Worm (Caenorhabditis elegans) whole organism, early embryonic: ENCODE data around the gene F11G11.13.
"Not testable (repeated sequence)": the region's sequence is repeated elsewhere in the genome, so short reads cannot be mapped to it uniquely, and the experiment has no call there.

Experiments
- aly-1 ChIP-seq: sonication (generic microtip); optimal IDR thresholded peaks from 2 replicates; lab custom pipeline; 2016; ENCODE audit warnings: missing genetic modification characterization, missing compliant biosample characterization
- ama-1 ChIP-seq: fragments of 150-350 bp; optimal IDR thresholded peaks from 2 replicates; lab custom pipeline; 2014
- ceh-13 ChIP-seq: fragments of 200-800 bp; sonication (Bioruptor generic); optimal IDR thresholded peaks from 2 replicates; lab custom pipeline; 2018; ENCODE audit warnings: mild to moderate bottlenecking, missing genetic modification characterization, missing compliant biosample characterization
- flt-1 ChIP-seq: fragments of 200-800 bp; sonication (Bioruptor generic); IDR thresholded peaks from 2 replicates; pipeline ENCODE4 v1.3.6; 2022; ENCODE audit warnings: missing genetic modification characterization, missing compliant biosample characterization
- hmg-4 ChIP-seq: fragments of 200-800 bp; sonication (Bioruptor generic); optimal IDR thresholded peaks from 2 replicates; lab custom pipeline; 2018; ENCODE audit warnings: mild to moderate bottlenecking, missing genetic modification characterization, missing compliant biosample characterization
- tbx-37 ChIP-seq: fragments of 200-800 bp; sonication (Bioruptor generic); conservative IDR thresholded peaks from 2 replicates; pipeline ENCODE4 v1.3.6; 2022; ENCODE audit warnings: missing genetic modification reagents, missing genetic modification characterization, missing compliant biosample characterization

DNA sequence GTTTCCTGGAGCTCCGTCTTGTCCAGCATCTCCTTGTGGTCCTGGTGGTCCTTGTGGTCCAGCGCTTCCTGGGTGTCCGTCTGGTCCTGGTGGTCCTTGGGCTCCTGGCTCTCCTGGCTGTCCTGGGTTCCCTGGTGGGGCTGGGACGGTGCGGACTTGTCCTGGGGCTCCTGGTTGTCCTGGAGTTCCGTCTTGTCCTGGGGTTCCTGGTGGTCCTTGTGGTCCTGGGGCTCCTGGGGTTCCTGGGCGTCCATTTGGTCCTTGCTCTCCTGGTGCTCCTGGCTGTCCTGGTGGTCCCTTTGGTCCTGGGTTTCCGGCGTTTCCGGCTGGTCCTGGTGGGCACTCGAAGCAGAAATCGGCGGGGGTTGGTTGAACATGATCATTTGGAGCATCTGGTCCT, 9.2 kb downstream of the F11G11.13 start:
- TF ChIP-seq ama-1 (lab: Kevin White, UChicago); aly-1 (tag; lab: Kevin White, UChicago); hmg-4 (GFP tag; lab: Kevin White, UChicago); ceh-13 (GFP tag; lab: Kevin White, UChicago); flt-1 (GFP tag; lab: Robert Waterston, UW); tbx-37 (GFP tag; lab: Robert Waterston, UW): not testable (repeated sequence)
